Worm (Caenorhabditis elegans) whole organism, L4 larva: ENCODE results near the gene C33G3.5.

Source experiments
- R02D3.7 ChIP-seq: fragments of 150-350 bp; sonication (generic microtip); optimal IDR thresholded peaks from 3 replicates; lab custom pipeline; 2014; ENCODE audit warnings: missing biosample characterization, missing genetic modification characterization
- aha-1 ChIP-seq: fragments of 150-350 bp; peaks from one replicate; lab custom pipeline; 2014; ENCODE audit warnings: missing biosample characterization, missing genetic modification characterization
- daf-8 ChIP-seq: fragments of 200-800 bp; sonication (Bioruptor generic); IDR thresholded peaks from 2 replicates; pipeline ENCODE4 v1.3.6; 2022; ENCODE audit warnings: missing genetic modification characterization, missing compliant biosample characterization
- gei-8 ChIP-seq: fragments of 200-800 bp; sonication (Bioruptor generic); optimal IDR thresholded peaks from 2 replicates; lab custom pipeline; 2018; ENCODE audit warnings: mild to moderate bottlenecking, missing genetic modification characterization, missing compliant biosample characterization
- lsy-2 ChIP-seq, 2 experiments: fragments of 150-350 bp in 1 of 2; sonication (generic microtip) in 1 of 2; optimal IDR thresholded peaks; 2 replicates each; lab custom pipeline; 2014 to 2017; ENCODE audit warnings: missing biosample characterization in 2 of 2, missing genetic modification characterization in 2 of 2
- nhr-11 ChIP-seq: fragments of 150-350 bp; optimal IDR thresholded peaks from 2 replicates; lab custom pipeline; 2014; ENCODE audit warnings: missing biosample characterization, missing genetic modification characterization
- nhr-77 ChIP-seq: fragments of 150-350 bp; optimal IDR thresholded peaks from 2 replicates; lab custom pipeline; 2014; ENCODE audit warnings: missing biosample characterization, missing genetic modification characterization
- pha-4 ChIP-seq, 2 experiments: fragments of 150-350 bp in 1 of 2; fragments of 200-800 bp in 1 of 2; sonication (Bioruptor generic) in 1 of 2; IDR thresholded peaks in 1 of 2; optimal IDR thresholded peaks in 1 of 2; 2 replicates each; pipeline versions ENCODE4 v1.3.6 to Lab custom; 2014 to 2022; ENCODE audit warnings: missing genetic modification characterization in 2 of 2, missing genetic modification reagents in 2 of 2, missing biosample characterization in 1 of 2, missing compliant biosample characterization in 1 of 2
- snpc-4 ChIP-seq: fragments of 150-350 bp; optimal IDR thresholded peaks from 2 replicates; lab custom pipeline; 2014; ENCODE audit warnings: missing biosample characterization, missing genetic modification characterization
- unc-130 ChIP-seq: sonication (generic microtip); optimal IDR thresholded peaks from 2 replicates; lab custom pipeline; 2016; ENCODE audit warnings: missing genetic modification reagents, missing genetic modification characterization, missing compliant biosample characterization
- unc-39 ChIP-seq: sonication (generic microtip); optimal IDR thresholded peaks from 2 replicates; lab custom pipeline; 2017; ENCODE audit warnings: missing biosample characterization, missing genetic modification characterization

ce11 chrX:14028492-14028891, 50.0 kb downstream of the C33G3.5 start:
- no peak for TF ChIP-seq lsy-2 (tag; optimal IDR thresholded peaks at IDR 0.05; lab: Kevin White, UChicago)
- no peak for TF ChIP-seq pha-4 (GFP tag; IDR thresholded peaks at IDR 0.05; lab: Robert Waterston, UW)
- TF ChIP-seq pha-4 (tag; optimal IDR thresholded peaks at IDR 0.05; lab: Kevin White, UChicago): no peak
- no peak for TF ChIP-seq gei-8 (GFP tag; lab: Kevin White, UChicago)
- TF ChIP-seq nhr-11 (tag; lab: Kevin White, UChicago): no peak
- no peak for TF ChIP-seq snpc-4 (tag; lab: Kevin White, UChicago)
- no peak for TF ChIP-seq daf-8 (GFP tag; lab: Robert Waterston, UW)
- TF ChIP-seq unc-39 (tag; lab: Kevin White, UChicago): no peak
- TF ChIP-seq R02D3.7 (tag; lab: Kevin White, UChicago): no peak
- no peak for TF ChIP-seq aha-1
- TF ChIP-seq unc-130: no peak
- TF ChIP-seq nhr-77 (tag; lab: Kevin White, UChicago): no peak
